Worm (Caenorhabditis elegans): Measurements from ENCODE around the gene srw-53.

ce11 chrV:15988074-15988473 lies 44.8 kb downstream of the srw-53 start, which contains the start of gene F36G9.15:
- TF ChIP-seq nhr-77 (tag; optimal IDR thresholded peaks at IDR 0.05) (no peak), F10B5.3 (tag; optimal IDR thresholded peaks at IDR 0.05) (no peak), nhr-28 (tag; optimal IDR thresholded peaks at IDR 0.05) (no peak), nhr-10 (tag; optimal IDR thresholded peaks at IDR 0.05) (no peak)
